Fruit fly (Drosophila melanogaster): Measurements from ENCODE around the gene Utx.

Utx gene

DNA sequence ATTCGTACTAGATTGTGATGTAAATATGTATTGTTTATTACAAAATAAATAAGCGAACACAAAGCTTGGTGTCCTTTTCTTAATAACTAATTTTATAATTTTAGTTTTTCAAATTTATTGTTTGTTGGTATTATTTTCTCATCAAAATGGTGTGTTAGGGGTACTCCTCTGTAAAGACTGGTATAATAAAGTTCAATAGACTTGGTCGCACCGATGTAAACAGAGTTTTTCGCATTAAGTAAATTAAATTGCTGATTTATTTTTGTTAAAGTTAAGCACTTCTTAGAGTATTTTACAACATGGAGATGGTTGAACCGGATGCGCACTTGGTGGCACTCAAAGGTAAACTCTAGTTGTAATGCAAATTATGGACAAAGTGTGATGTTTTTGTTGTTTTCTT, 12.1 kb downstream of the Utx start, which contains the start of gene CG4953:
CG4953 (plus strand) TSS at position 193 of the 400 bp plus-strand sequence.
- no peak for TF ChIP-seq CG17801 (GFP tag; optimal IDR thresholded peaks at IDR 0.05; ENCODE audit: partially characterized antibody)

DNA sequence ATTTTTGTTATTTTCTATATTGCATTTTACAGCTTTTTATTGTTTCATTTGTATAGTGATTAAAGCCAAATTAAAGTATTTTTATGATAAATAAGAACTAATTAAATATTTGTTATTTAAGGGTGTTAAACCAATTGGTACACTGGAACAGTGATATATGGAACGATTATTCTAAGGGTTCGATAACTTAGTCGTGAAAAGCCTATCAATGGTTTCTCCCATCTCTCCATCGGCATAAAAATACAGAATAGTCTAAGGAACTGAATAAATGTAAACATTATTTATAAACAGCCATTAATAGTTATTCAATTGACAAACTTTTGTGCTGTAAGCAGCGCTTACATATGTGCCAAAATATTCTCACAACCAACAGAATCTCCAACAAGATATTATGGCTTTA, 13.5 kb downstream of the Utx start, which contains the start of gene Mob3:
Mob3 (plus strand) TSS at position 208 of the 400 bp plus-strand sequence.
- peak; percentile 21 for TF ChIP-seq CG17801 (GFP tag; optimal IDR thresholded peaks at IDR 0.05; ENCODE audit: partially characterized antibody)

DNA sequence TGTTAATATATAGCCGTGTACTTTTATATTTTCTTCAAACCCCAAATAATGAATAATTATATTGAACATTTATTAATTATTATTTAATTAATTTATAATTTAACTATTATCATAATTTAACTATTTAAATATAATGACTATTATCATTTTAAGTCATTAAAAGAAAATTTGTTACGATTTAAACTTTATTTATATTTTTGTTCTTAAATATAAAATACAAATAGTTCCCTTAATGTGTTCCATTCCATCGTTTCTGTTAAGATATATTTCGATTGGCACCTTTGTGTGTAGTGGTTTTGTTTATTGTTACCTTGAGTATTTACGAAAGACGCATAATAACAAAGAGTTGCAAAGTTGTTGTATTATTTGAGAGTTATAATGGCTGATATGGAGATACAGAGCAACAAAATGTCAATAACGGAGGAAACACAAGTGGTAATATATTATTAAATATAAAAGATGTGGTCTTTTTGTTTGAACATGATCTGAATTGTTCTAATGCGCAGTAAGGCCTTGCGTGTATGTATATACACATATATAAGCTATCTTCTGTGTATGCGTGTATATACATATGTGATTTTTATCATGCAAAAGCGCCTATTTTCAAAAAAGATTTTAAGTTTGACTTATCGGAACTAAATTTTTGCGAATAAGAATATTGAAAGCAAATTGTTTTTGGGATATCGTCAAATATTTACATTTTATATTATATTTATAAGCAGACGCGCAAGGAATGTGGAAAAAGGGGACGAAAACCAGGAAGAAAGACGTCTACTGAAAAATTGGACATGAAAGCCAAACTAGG, 14.6 kb downstream of the Utx start, which contains the start of gene REPTOR-BP:
REPTOR-BP (plus strand) TSS at position 296 of the 805 bp plus-strand sequence.
- no peak for TF ChIP-seq CG17801 (GFP tag; optimal IDR thresholded peaks at IDR 0.05; ENCODE audit: partially characterized antibody)

DNA sequence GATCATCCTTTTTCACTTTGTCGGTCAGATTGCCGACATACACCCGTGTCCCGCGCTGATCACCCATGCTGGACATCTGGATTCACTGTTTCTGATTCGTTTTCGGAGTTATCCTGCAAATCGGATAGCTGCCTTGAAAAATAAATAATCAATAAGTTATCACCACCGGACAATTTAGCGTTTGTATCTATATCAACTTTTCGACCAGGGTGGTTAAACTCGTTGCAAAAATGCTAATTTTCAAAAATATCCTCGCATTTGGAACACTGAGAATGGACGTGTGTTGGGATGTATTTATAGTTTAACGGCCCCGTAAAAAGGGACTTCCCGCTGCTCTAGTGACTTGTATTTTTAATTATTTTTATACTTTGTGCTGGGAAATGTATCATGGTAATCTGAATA, 15.3 kb downstream of the Utx start, which contains the start of gene Rsf1:
Rsf1 (minus strand) TSS at position 212 of the 402 bp plus-strand sequence.
- no peak for TF ChIP-seq CG17801 (GFP tag; optimal IDR thresholded peaks at IDR 0.05; ENCODE audit: partially characterized antibody)

DNA sequence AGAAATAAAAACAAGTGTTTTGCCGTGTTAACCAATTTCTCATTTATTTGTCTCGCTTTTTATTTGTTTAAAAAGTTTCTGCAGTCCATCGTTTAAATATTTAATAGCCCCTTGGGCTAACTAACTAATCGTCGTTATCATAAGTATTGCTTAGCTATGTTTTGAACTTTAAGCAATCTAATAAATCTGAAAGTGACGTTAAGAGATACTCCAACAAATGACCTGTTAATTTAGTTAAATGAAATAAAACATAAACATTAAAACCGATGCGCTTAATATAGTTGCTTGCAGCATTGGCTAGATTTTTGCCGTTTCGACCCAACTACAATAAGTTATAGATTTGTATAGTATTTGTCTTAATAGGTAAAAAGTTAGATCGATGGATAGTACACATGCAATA, 16.8 kb downstream of the Utx start:
- TF ChIP-seq CG17801 (GFP tag; optimal IDR thresholded peaks at IDR 0.05; ENCODE audit: partially characterized antibody), result no peak

DNA sequence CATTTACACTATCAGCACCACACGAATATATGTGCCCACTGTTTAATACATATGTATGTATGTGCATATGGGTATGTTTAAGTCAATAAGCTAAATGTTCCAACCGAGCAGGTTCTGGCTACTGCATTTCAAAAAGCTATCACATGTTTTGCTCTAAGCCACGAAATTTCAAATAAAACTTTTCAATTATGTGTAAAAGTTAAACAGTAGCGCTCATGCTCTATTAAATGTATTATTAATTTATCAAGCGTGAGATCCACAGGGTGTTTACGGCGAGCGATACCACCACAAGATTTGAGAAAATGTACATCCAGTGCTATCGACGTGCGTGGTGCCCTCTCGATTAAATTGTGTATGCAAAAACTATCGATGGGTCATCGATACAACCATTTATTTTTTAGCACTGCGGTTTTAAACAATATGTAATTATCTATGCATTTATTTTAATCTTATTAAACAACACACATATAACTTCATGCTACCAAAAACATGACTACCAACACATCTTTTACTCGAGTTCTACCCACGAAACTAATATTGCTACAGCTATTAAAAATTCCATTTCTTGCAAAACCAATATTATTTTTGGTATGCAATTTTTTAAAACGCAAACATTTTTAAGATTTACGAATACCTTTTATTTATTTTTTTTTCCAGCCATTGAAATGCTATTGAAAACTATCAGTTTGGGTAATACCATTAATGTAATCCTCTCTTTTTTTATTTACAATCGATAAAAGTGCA, 17.7 kb downstream of the Utx start, which contains the start of gene Pten:
Pten (minus strand) TSS at position 300 of the 744 bp plus-strand sequence.
- peak; percentile 26 for TF ChIP-seq CG17801 (GFP tag; optimal IDR thresholded peaks at IDR 0.05; ENCODE audit: partially characterized antibody)

DNA sequence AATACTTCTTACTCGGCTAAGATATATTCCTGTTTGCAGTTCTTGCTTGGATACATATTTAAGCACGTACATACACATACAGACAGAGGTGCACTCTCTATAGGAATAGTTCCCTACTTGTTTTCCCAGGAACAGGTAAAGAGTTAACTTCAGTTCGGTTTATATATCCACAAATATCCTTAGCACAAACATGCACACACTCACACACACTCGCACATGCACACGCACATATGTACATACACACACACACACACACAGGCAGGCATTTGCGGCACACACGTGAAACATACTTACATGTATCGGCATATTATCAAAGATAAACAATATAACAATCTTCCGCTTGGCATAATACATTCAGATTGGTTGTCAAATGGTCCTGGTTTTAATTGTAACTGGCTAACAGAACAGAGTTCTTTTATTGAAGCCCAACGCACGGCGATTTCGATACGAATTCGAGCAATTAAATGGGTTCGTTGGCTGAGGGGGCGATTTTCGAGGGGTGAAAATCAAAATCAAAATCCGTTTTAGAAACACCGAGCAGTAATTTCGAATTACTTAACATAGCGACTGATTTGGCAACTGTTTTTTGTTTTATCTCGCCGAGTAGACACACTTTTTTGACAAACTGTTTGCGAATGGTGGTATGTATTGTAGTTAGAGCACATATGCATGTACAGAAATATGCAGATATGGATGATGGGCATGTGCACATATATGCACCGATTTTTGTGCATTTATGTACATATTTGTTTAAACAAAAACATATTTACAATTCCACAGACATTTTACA, 18.5 kb downstream of the Utx start:
- no peak for TF ChIP-seq CG17801 (GFP tag; optimal IDR thresholded peaks at IDR 0.05; ENCODE audit: partially characterized antibody)

DNA sequence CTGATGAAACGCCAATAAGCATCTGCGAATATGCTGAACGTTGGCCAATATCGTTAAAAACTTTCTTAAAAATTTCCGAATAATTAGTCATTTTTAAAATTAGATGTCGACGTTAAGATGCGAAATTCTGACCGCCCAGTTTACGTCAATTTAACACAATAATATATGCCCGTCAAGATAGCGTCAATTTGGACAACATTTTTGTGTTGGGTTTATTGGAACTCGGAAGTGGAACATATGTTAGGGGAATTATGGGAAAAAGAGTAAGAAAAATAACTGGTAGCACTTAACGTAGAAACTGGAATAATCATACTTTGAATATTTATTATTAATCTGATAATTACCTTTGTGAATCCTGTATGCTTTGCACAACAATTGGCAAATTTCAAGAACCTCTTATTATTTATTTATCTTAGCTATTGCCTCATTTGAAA, 22.9 kb downstream of the Utx start, which contains the start of gene CG5676:
CG5676 (minus strand) TSS at position 167 of the 434 bp plus-strand sequence.
- peak; percentile 11 for TF ChIP-seq CG17801 (GFP tag; optimal IDR thresholded peaks at IDR 0.05; ENCODE audit: partially characterized antibody)

DNA sequence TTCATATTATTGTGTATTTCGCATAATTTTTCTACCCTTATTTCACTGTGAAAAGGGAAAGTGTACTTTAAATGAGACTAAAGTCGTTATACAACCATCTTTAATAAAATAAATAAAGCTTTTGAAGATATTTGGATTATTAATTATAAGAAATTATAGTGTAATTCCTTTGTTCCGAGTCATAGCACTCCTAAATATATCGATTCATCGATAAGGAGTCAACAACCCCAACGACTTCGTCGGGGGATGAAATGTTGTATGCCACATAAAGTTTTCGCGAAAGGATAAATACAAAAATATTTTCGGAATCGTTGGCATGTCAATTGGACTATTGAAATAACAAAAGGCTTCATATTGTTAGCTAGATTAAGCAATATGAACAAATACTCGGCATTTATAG, 27.0 kb downstream of the Utx start, which contains the start of gene Ror:
Ror (plus strand) TSS at position 252 of the 400 bp plus-strand sequence.
- TF ChIP-seq CG17801 (GFP tag; optimal IDR thresholded peaks at IDR 0.05; ENCODE audit: partially characterized antibody), result no peak

DNA sequence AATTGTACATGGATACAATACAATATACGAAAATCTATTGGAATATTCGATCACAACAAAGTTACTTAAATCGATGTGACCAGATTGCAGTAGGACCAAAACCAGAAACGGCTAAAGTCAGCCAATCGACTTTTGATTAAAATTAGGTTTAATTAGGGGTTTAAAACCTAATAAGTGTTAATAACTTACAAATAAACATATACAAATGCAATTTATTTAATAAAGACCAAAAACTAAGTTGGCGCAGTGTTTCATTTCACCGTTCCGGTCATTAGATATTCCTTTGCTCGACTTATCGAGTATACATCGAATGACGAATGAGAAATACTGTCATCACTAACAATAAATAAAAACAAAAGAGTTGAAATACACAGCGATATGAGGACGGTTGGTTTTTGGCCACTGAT, 28.2 kb downstream of the Utx start, which contains the start of the genes bsk and CG31717:
bsk (minus strand) TSS at position 61 of the 407 bp plus-strand sequence.
CG31717 (plus strand) TSS at position 297 of the 407 bp plus-strand sequence.
- peak; percentile 51 for TF ChIP-seq CG17801 (GFP tag; optimal IDR thresholded peaks at IDR 0.05; ENCODE audit: partially characterized antibody)

DNA sequence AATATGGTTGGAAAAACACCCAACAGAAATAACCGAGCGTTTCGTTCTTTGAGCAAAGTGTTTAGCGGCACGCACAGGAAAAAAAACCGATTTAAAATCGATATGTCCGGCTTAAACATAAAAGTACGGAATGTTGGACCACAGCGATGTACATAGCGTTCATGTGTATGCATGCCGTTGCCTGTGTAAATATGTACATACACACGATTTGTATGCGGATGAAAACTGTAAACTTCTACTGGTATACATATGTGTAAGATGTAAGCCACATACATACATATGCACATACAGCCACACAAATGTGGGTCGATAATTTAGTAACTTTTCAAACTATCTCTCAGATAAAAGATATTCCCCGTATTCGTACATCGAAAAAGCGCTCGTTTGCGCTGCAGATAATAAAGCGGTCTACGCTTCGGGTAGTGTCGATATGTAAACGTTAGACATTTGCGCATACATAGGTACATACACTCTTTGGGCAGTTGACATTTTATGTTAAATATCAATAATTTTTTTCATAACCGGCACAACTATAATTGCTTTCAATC, 28.9 kb downstream of the Utx start:
- no peak for TF ChIP-seq CG17801 (GFP tag; optimal IDR thresholded peaks at IDR 0.05; ENCODE audit: partially characterized antibody)

DNA sequence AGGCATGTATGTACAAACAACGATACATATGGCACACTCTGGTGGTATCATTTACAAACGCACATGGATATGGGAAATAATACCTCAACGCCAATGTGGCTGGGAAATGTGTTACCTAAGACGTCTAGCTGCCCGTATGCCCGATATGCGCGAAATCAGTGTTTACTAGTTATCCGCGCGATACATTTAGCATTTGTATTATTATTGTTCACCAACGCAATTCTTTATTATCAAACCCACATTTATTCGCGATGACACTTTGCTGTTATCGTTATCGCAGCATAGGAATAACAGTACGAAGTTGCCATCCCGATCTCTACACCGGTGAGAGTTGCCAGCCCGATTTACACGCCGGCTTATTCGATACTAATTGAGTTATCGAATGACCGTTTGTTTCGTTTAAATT, 31.8 kb downstream of the Utx start, which contains the start of gene chico:
chico (minus strand) TSS at position 294 of the 406 bp plus-strand sequence.
- no peak for TF ChIP-seq CG17801 (GFP tag; optimal IDR thresholded peaks at IDR 0.05; ENCODE audit: partially characterized antibody)

DNA sequence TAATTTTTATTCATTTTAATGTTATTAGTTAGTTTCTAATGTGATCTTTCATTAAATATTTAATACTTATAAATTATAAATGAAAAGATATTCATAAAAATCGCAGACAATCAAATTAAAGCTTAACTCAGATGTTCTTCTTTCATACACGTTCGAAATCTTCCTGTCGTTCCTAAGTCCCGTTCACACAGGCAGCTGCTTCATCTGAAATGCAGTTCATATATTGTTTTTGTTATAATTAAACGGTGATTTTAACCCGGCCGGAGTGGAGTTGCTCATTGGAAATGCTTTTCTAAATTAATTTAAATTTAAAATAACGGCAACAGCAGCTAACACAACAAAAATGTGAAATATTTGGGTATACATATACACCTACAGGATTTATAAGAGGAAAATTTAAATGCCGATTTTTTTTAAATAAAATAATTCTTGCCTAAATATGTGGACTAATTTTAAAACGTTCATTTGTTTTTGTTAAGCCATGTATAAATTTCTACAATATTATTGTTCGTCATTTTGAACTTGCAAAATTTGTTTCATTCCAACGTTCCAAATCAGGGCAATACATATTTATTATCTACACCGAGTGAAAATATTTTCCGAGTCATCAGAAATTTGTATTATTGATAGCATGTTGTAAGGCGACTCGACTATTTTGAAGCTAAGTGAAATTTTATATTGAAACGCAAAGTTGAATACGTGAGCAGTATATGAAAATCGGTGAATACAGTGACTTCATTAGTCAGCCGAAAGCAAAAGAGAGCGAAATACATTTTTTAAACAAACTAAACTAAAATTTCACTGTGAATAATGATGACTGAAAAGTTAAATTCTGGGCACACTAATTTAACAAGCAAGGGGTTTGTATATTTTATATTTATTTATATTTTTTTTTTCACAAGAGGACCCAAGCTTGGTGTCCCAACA, 39.6 kb downstream of the Utx start, which contains the start of gene me31B:
me31B (plus strand) TSS at position 616 of the 927 bp plus-strand sequence.
- peak; percentile 26 for TF ChIP-seq CG17801 (GFP tag; optimal IDR thresholded peaks at IDR 0.05; ENCODE audit: partially characterized antibody)
